Worm (Caenorhabditis elegans) whole organism, young adult: ENCODE measurements around the gene C14C6.6.

Experiments used
- D2030.7 ChIP-seq: fragments of 200-800 bp; sonication (Bioruptor generic); IDR thresholded peaks from 2 replicates; pipeline ENCODE4 v1.3.6; 2022; ENCODE audit warnings: missing genetic modification reagents, missing genetic modification characterization, missing compliant biosample characterization
- F23B12.7 ChIP-seq: sonication (generic microtip); optimal IDR thresholded peaks from 2 replicates; lab custom pipeline; 2017; ENCODE audit warnings: missing genetic modification characterization, mild to moderate bottlenecking, missing compliant biosample characterization, antibody characterized with exemption, moderate library complexity; ENCODE audit not compliant: insufficient read depth
- F37B4.10 ChIP-seq: fragments of 200-800 bp; sonication (Bioruptor generic); IDR thresholded peaks from 2 replicates; pipeline ENCODE4 v1.3.6; 2022; ENCODE audit warnings: missing genetic modification characterization, missing compliant biosample characterization
- F49E8.2 ChIP-seq: sonication (generic microtip); optimal IDR thresholded peaks from 3 replicates; lab custom pipeline; 2017; ENCODE audit warnings: missing genetic modification characterization, mild to moderate bottlenecking, missing compliant biosample characterization, antibody characterized with exemption, moderate library complexity; ENCODE audit not compliant: insufficient read depth
- F55B11.4 ChIP-seq: sonication (generic microtip); optimal IDR thresholded peaks from 2 replicates; lab custom pipeline; 2016; ENCODE audit warnings: missing compliant biosample characterization, missing genetic modification characterization, borderline replicate concordance; ENCODE audit not compliant: insufficient read depth
- K12H6.12 ChIP-seq: fragments of 200-800 bp; sonication (Bioruptor generic); optimal IDR thresholded peaks from 2 replicates; lab custom pipeline; 2018; ENCODE audit warnings: mild to moderate bottlenecking, missing genetic modification characterization, missing compliant biosample characterization
- T26A5.8 ChIP-seq: sonication (generic microtip); optimal IDR thresholded peaks from 2 replicates; lab custom pipeline; 2016; ENCODE audit warnings: missing genetic modification characterization, missing compliant biosample characterization
- Y67H2A.10 ChIP-seq: fragments of 200-800 bp; sonication (Bioruptor generic); conservative IDR thresholded peaks from 2 replicates; pipeline ENCODE4 v1.3.6; 2022; ENCODE audit warnings: missing genetic modification reagents, missing genetic modification characterization, missing compliant biosample characterization
- Y79H2A.3 ChIP-seq: fragments of 200-800 bp; sonication (Bioruptor generic); conservative IDR thresholded peaks from 2 replicates; pipeline ENCODE4 v1.3.6; 2022; ENCODE audit warnings: missing genetic modification reagents, missing genetic modification characterization, missing compliant biosample characterization
- atf-7 ChIP-seq: sonication (generic microtip); optimal IDR thresholded peaks from 2 replicates; lab custom pipeline; 2017; ENCODE audit warnings: mild to moderate bottlenecking, missing genetic modification characterization, missing compliant biosample characterization
- attf-5 ChIP-seq: fragments of 200-800 bp; sonication (Bioruptor generic); optimal IDR thresholded peaks from 2 replicates; lab custom pipeline; 2018; ENCODE audit warnings: mild to moderate bottlenecking, missing genetic modification characterization, missing compliant biosample characterization
- ceh-27 ChIP-seq: fragments of 200-800 bp; sonication (Bioruptor generic); optimal IDR thresholded peaks from 2 replicates; lab custom pipeline; 2018; ENCODE audit warnings: mild to moderate bottlenecking, missing genetic modification characterization, moderate library complexity, missing compliant biosample characterization
- ceh-40 ChIP-seq: fragments of 200-800 bp; sonication (Bioruptor generic); IDR thresholded peaks from 2 replicates; pipeline ENCODE4 v1.3.6; 2022; ENCODE audit warnings: missing genetic modification characterization, missing compliant biosample characterization
- chd-7 ChIP-seq: sonication (generic microtip); optimal IDR thresholded peaks from 2 replicates; lab custom pipeline; 2016; ENCODE audit warnings: mild to moderate bottlenecking, missing genetic modification characterization, moderate library complexity, missing compliant biosample characterization
- die-1 ChIP-seq: sonication (generic microtip); optimal IDR thresholded peaks from 2 replicates; lab custom pipeline; 2016; ENCODE audit warnings: missing genotype, mild to moderate bottlenecking, missing genetic modification characterization, missing compliant biosample characterization
- dpff-1 ChIP-seq: sonication (generic microtip); optimal IDR thresholded peaks from 2 replicates; lab custom pipeline; 2017; ENCODE audit warnings: mild to moderate bottlenecking, missing genetic modification characterization, missing compliant biosample characterization
- efl-1 ChIP-seq: fragments of 150-350 bp; optimal IDR thresholded peaks from 2 replicates; lab custom pipeline; 2014; ENCODE audit warnings: missing biosample characterization, missing genetic modification reagents, missing genetic modification characterization
- egl-44 ChIP-seq: fragments of 200-800 bp; sonication (Bioruptor generic); IDR thresholded peaks from 2 replicates; pipeline ENCODE4 v1.3.6; 2022; ENCODE audit warnings: missing genetic modification reagents, missing genetic modification characterization, missing compliant biosample characterization
- egrh-3 ChIP-seq: fragments of 200-800 bp; sonication (Bioruptor generic); IDR thresholded peaks from 2 replicates; pipeline ENCODE4 v1.3.6; 2022; ENCODE audit warnings: missing genetic modification reagents, missing genetic modification characterization, missing compliant biosample characterization
- ekl-4 ChIP-seq: fragments of 200-800 bp; sonication (Bioruptor generic); IDR thresholded peaks from 2 replicates; pipeline ENCODE4 v1.3.6; 2022; ENCODE audit warnings: missing genetic modification reagents, missing genetic modification characterization, missing compliant biosample characterization
- him-1 ChIP-seq: sonication (generic microtip); optimal IDR thresholded peaks from 2 replicates; lab custom pipeline; 2016; ENCODE audit warnings: missing genotype, missing genetic modification reagents, missing genetic modification characterization, missing compliant biosample characterization
- hlh-12 ChIP-seq: sonication (generic microtip); optimal IDR thresholded peaks from 2 replicates; lab custom pipeline; 2016; ENCODE audit warnings: missing genetic modification characterization, missing compliant biosample characterization
- let-526 ChIP-seq: fragments of 200-800 bp; sonication (Bioruptor generic); IDR thresholded peaks from 2 replicates; pipeline ENCODE4 v1.3.6; 2022; ENCODE audit warnings: missing genetic modification reagents, missing genetic modification characterization, missing compliant biosample characterization
- lin-40 ChIP-seq: sonication (generic microtip); optimal IDR thresholded peaks from 2 replicates; lab custom pipeline; 2016; ENCODE audit warnings: missing genetic modification characterization, mild to moderate bottlenecking, missing compliant biosample characterization, missing genotype, missing genetic modification reagents
- lin-54 ChIP-seq: fragments of 200-800 bp; sonication (Bioruptor generic); optimal IDR thresholded peaks from 2 replicates; lab custom pipeline; 2018; ENCODE audit warnings: mild to moderate bottlenecking, missing genetic modification characterization, missing compliant biosample characterization
- lsl-1 ChIP-seq: fragments of 200-800 bp; sonication (Bioruptor generic); optimal IDR thresholded peaks from 2 replicates; lab custom pipeline; 2018; ENCODE audit warnings: mild to moderate bottlenecking, missing genetic modification characterization, moderate library complexity, missing compliant biosample characterization
- lsy-27 ChIP-seq: sonication (generic microtip); optimal IDR thresholded peaks from 2 replicates; lab custom pipeline; 2017; ENCODE audit warnings: missing genetic modification characterization, mild to moderate bottlenecking, missing compliant biosample characterization, antibody characterized with exemption, missing genotype, borderline replicate concordance; ENCODE audit not compliant: insufficient read depth
- madf-10 ChIP-seq: sonication (generic microtip); optimal IDR thresholded peaks from 2 replicates; lab custom pipeline; 2016; ENCODE audit warnings: mild to moderate bottlenecking, missing genetic modification characterization, missing compliant biosample characterization
- madf-6 ChIP-seq: fragments of 200-800 bp; sonication (Bioruptor generic); IDR thresholded peaks from 2 replicates; pipeline ENCODE4 v1.3.6; 2022; ENCODE audit warnings: missing genetic modification reagents, missing genetic modification characterization, missing compliant biosample characterization
- madf-8 ChIP-seq: fragments of 200-800 bp; sonication (Bioruptor generic); conservative IDR thresholded peaks from 2 replicates; pipeline ENCODE4 v1.3.6; 2022; ENCODE audit warnings: missing genetic modification reagents, missing genetic modification characterization, missing compliant biosample characterization
- mcd-1 ChIP-seq: fragments of 200-800 bp; sonication (Bioruptor generic); IDR thresholded peaks from 2 replicates; pipeline ENCODE4 v1.3.6; 2022; ENCODE audit warnings: missing genetic modification reagents, missing genetic modification characterization, missing compliant biosample characterization
- nhr-120 ChIP-seq: fragments of 200-800 bp; sonication (Bioruptor generic); IDR thresholded peaks from 2 replicates; pipeline ENCODE4 v1.3.6; 2022; ENCODE audit warnings: missing genetic modification characterization, missing compliant biosample characterization
- nhr-179 ChIP-seq: sonication (generic microtip); optimal IDR thresholded peaks from 2 replicates; lab custom pipeline; 2016; ENCODE audit warnings: mild to moderate bottlenecking, missing genetic modification characterization, missing compliant biosample characterization
- rcor-1 ChIP-seq: fragments of 200-800 bp; sonication (Bioruptor generic); IDR thresholded peaks from 2 replicates; pipeline ENCODE4 v1.3.6; 2022; ENCODE audit warnings: missing genetic modification reagents, missing genetic modification characterization, missing compliant biosample characterization
- rec-8 ChIP-seq, 2 experiments: sonication (generic microtip); optimal IDR thresholded peaks; 2 replicates each; lab custom pipeline; 2016; ENCODE audit warnings: mild to moderate bottlenecking in 2 of 2, missing genetic modification characterization in 2 of 2, missing genetic modification reagents in 2 of 2, missing genotype in 2 of 2, missing biosample characterization in 1 of 2, missing compliant biosample characterization in 1 of 2, moderate library complexity in 1 of 2
- repo-1 ChIP-seq: sonication (generic microtip); optimal IDR thresholded peaks from 2 replicates; lab custom pipeline; 2017; ENCODE audit warnings: mild to moderate bottlenecking, missing genetic modification characterization, missing compliant biosample characterization
- rpc-1 ChIP-seq, 2 experiments: fragments of 150-350 bp in 1 of 2; sonication (generic microtip) in 1 of 2; optimal IDR thresholded peaks; 2 replicates each; lab custom pipeline; 2014 to 2018; ENCODE audit warnings: missing biosample characterization in 1 of 2, missing genetic modification characterization in 1 of 2, missing genetic modification reagents in 1 of 2, missing genotype in 1 of 2
- snpc-1.3 ChIP-seq: sonication (generic microtip); optimal IDR thresholded peaks from 2 replicates; lab custom pipeline; 2017; ENCODE audit warnings: missing genetic modification characterization, mild to moderate bottlenecking, missing compliant biosample characterization, antibody characterized with exemption, moderate library complexity, missing genotype, missing genetic modification reagents; ENCODE audit not compliant: insufficient read depth
- tbx-9 ChIP-seq: sonication (generic microtip); optimal IDR thresholded peaks from 2 replicates; lab custom pipeline; 2016; ENCODE audit warnings: borderline replicate concordance, missing genetic modification characterization, inconsistent platforms, missing compliant biosample characterization
- unc-130 ChIP-seq: sonication (generic microtip); optimal IDR thresholded peaks from 2 replicates; lab custom pipeline; 2016; ENCODE audit warnings: missing genetic modification reagents, missing genetic modification characterization, missing compliant biosample characterization
- xnd-1 ChIP-seq: sonication (generic microtip); optimal IDR thresholded peaks from 2 replicates; lab custom pipeline; 2016; ENCODE audit warnings: missing genotype, missing genetic modification reagents, missing genetic modification characterization, missing compliant biosample characterization
- ztf-25 ChIP-seq: fragments of 200-800 bp; sonication (Bioruptor generic); IDR thresholded peaks from 2 replicates; pipeline ENCODE4 v1.3.6; 2022; ENCODE audit warnings: missing genetic modification reagents, missing genetic modification characterization, missing compliant biosample characterization
- ztf-28 ChIP-seq: fragments of 200-800 bp; sonication (Bioruptor generic); IDR thresholded peaks from 2 replicates; pipeline ENCODE4 v1.3.6; 2022; ENCODE audit warnings: missing genetic modification reagents, missing genetic modification characterization, missing compliant biosample characterization
- ztf-6 ChIP-seq: fragments of 200-800 bp; sonication (Bioruptor generic); IDR thresholded peaks from 2 replicates; pipeline ENCODE4 v1.3.6; 2022; ENCODE audit warnings: missing genetic modification reagents, missing genetic modification characterization, missing compliant biosample characterization

Gene C14C6.6

DNA sequence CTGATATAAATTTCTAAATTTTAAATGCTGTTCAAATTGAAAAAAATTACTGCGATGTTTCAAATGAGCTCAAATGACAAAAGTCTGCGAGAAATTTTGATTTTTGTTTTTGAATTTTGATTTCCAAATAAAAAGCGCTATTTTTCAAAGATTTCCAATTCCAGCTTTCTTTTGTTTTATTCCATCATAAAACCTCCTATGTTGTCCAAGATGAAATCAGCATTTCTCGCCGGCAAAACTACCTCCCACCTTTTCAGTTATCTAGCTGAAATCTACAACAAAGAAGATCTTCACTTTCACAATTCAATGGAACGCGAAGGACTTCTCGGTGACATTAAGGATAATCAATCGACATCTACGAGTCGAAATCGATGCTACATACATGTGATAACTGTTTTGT, 31.1 kb upstream of the C14C6.6 start, which contains the start of gene K06H6.4:
Gene K06H6.4 (plus strand): TSS at position 301 of the 400 bp plus-strand sequence.
- TF ChIP-seq let-526 (GFP tag; lab: Robert Waterston, UW), result no peak
- no peak for TF ChIP-seq ztf-6 (GFP tag; lab: Robert Waterston, UW)
- TF ChIP-seq attf-5 (GFP tag; lab: Kevin White, UChicago), result no peak
- no peak for TF ChIP-seq madf-8 (GFP tag; lab: Robert Waterston, UW)
- no peak for TF ChIP-seq F37B4.10 (GFP tag; lab: Robert Waterston, UW)
- no peak for TF ChIP-seq snpc-1.3
- TF ChIP-seq nhr-120 (GFP tag; lab: Robert Waterston, UW), result no peak
- no peak for TF ChIP-seq rcor-1 (GFP tag; lab: Robert Waterston, UW)
- no peak for TF ChIP-seq madf-10 (tag; lab: Kevin White, UChicago)
- TF ChIP-seq rpc-1 (optimal IDR thresholded peaks at IDR 0.05; lab: Kevin White, UChicago), result no peak
- TF ChIP-seq rpc-1 (tag; optimal IDR thresholded peaks at IDR 0.05; lab: Kevin White, UChicago), result no peak
- TF ChIP-seq efl-1, result no peak
- no peak for TF ChIP-seq ekl-4 (GFP tag; lab: Robert Waterston, UW)
- TF ChIP-seq him-1 (tag; lab: Kevin White, UChicago), result no peak
- no peak for TF ChIP-seq chd-7
- TF ChIP-seq K12H6.12 (tag; lab: Kevin White, UChicago), result no peak
- no peak for TF ChIP-seq die-1 (tag; lab: Kevin White, UChicago)
- TF ChIP-seq madf-6, result no peak

DNA sequence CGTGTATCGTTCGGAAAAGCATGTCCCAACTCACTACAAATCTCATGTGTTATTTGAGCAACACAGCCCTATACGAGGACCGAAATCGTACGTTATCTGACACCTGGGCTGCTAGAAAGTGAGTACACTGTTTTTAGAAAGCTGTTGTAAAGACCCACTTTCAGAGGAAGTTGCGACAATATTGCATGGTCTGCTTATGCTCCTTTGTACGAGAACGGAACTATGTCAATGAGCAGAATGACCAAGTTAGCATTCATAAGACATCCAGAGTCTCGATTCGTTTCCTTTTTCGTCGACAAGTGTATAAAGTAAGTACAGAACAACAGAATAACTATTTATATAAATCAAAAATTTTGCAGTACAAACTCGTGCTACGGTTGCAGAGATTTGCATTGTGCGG, 29.0 kb upstream of the C14C6.6 start:
- TF ChIP-seq repo-1 (tag; lab: Kevin White, UChicago), result no peak
- no peak for TF ChIP-seq F55B11.4
- TF ChIP-seq dpff-1 (tag; lab: Kevin White, UChicago), result no peak
- TF ChIP-seq ceh-27 (GFP tag; lab: Kevin White, UChicago), result no peak
- no peak for TF ChIP-seq nhr-179
- TF ChIP-seq rec-8 (tag; optimal IDR thresholded peaks at IDR 0.05; lab: Kevin White, UChicago), result no peak
- TF ChIP-seq atf-7 (tag; lab: Kevin White, UChicago), result no peak
- TF ChIP-seq unc-130, result no peak
- TF ChIP-seq Y67H2A.10, result no peak
- TF ChIP-seq ceh-40 (GFP tag; lab: Robert Waterston, UW), result no peak
- TF ChIP-seq madf-10 (tag; lab: Kevin White, UChicago), result no peak
- TF ChIP-seq egrh-3 (GFP tag; lab: Robert Waterston, UW), result no peak
- no peak for TF ChIP-seq lin-40
- TF ChIP-seq, all 124 proteins: peak for 0

DNA sequence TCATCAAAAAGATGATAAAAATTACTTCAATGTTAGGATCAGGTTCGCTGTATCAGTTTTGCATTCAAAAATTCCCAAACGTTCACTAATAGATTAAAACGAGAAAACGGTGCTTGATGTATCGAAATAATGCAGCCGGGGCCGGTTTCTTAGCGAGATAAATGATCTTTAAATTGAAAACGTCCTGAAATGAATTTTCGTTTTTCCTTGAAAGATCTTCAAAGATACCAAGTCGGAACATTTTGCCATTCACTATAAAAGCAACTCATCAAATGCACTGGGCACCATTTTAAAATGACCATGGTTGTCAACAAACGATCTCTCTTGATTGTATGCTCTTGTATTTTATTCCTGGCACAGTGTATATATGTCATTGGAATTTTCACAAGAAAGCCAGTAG, 28.2 kb upstream of the C14C6.6 start, which contains the start of gene K06H6.5:
Gene K06H6.5 (plus strand): TSS at position 301 of the 400 bp plus-strand sequence.
- TF ChIP-seq Y79H2A.3 (GFP tag; lab: Robert Waterston, UW) (no peak), snpc-1.3 (no peak), ztf-28 (GFP tag; lab: Robert Waterston, UW) (no peak)
- TF ChIP-seq, all 124 proteins: peak for 0

DNA sequence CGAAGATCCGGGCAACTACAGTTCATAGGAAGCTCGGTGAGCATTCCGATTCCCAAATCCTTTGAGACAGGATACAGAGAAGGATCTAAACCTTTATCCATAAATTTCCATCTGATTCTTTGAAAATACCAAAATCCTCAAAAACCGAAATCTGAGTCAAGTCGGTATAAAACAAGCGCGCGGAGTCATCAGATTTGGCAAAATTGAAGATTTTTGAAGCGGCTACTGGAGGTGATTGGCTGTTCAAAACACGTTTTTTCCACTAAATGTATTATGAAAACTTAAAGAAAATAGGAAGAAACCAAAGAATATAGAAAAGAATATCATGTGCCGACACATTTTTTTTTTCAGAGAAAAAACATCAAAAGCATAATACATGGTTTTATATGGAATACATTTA, 26.8 kb upstream of the C14C6.6 start, which contains the start of gene C14C6.13:
Gene C14C6.13 (minus strand): TSS at position 101 of the 400 bp plus-strand sequence.
- TF ChIP-seq lsy-27 (no peak), egl-44 (GFP tag; lab: Robert Waterston, UW) (no peak), mcd-1 (GFP tag; lab: Robert Waterston, UW) (no peak), tbx-9 (no peak), hlh-12 (tag; lab: Kevin White, UChicago) (no peak), Y67H2A.10 (no peak), xnd-1 (no peak), atf-7 (tag; lab: Kevin White, UChicago) (no peak), rcor-1 (GFP tag; lab: Robert Waterston, UW) (no peak), lsl-1 (GFP tag; lab: Kevin White, UChicago) (no peak), F23B12.7 (tag; lab: Kevin White, UChicago) (no peak), lin-54 (GFP tag; lab: Kevin White, UChicago) (no peak), T26A5.8 (no peak), F49E8.2 (tag; lab: Kevin White, UChicago) (no peak), ztf-25 (GFP tag; lab: Robert Waterston, UW) (no peak), ceh-27 (GFP tag; lab: Kevin White, UChicago) (no peak), D2030.7 (GFP tag; lab: Robert Waterston, UW) (no peak)
